Fruit fly (Drosophila melanogaster): ENCODE measurements around the gene hzg.

Gene hzg

dm6 chr3L:16021064-16021683 lies 16.6 kb upstream of the hzg start (continued):
- TF ChIP-seq grau (tag; optimal IDR thresholded peaks at IDR 0.05), result peak; percentile 51
- no peak for TF ChIP-seq ftz-f1 (GFP tag; optimal IDR thresholded peaks at IDR 0.05)
- TF ChIP-seq CG7928 (GFP tag; optimal IDR thresholded peaks at IDR 0.05), result no peak
- peak; percentile 41 for TF ChIP-seq CG16863 (GFP tag; optimal IDR thresholded peaks at IDR 0.05)
- no peak for TF ChIP-seq CG11398 (GFP tag; optimal IDR thresholded peaks at IDR 0.05)
- TF ChIP-seq CG11696 (GFP tag; IDR thresholded peaks at IDR 0.05), result no peak
- peak; percentile 23 for TF ChIP-seq bcd (GFP tag; optimal IDR thresholded peaks at IDR 0.05)
- TF ChIP-seq Lhr (GFP tag; optimal IDR thresholded peaks at IDR 0.05), result no peak
- TF ChIP-seq crol (GFP tag; IDR thresholded peaks at IDR 0.05), result no peak
- TF ChIP-seq CG2712 (tag; optimal IDR thresholded peaks at IDR 0.05), result peak; percentile 86
- TF ChIP-seq CG1024 (GFP tag; IDR thresholded peaks at IDR 0.05), result peak; percentile 58
- no peak for TF ChIP-seq zfh2 (GFP tag; optimal IDR thresholded peaks at IDR 0.05)
- no peak for TF ChIP-seq tna (GFP tag; IDR thresholded peaks at IDR 0.05; ENCODE audit: partially characterized antibody)
- TF ChIP-seq CG34422 (GFP tag; IDR thresholded peaks at IDR 0.05), result no peak
- TF ChIP-seq bbx (GFP tag; IDR thresholded peaks at IDR 0.05; ENCODE audit: partially characterized antibody), result no peak
- no peak for TF ChIP-seq D19B (GFP tag; optimal IDR thresholded peaks at IDR 0.05)
- TF ChIP-seq pb (GFP tag; optimal IDR thresholded peaks at IDR 0.05), result peak; percentile 21
- TF ChIP-seq mld (GFP tag; IDR thresholded peaks at IDR 0.05; ENCODE audit: partially characterized antibody), result no peak
- no peak for TF ChIP-seq CG31365 (tag; optimal IDR thresholded peaks at IDR 0.05)
- TF ChIP-seq YL-1 (GFP tag; optimal IDR thresholded peaks at IDR 0.05), result no peak
- no peak for TF ChIP-seq Aef1 (GFP tag; IDR thresholded peaks at IDR 0.05)
- TF ChIP-seq CTCF (GFP tag; optimal IDR thresholded peaks at IDR 0.05), result no peak
- no peak for TF ChIP-seq mirr (GFP tag; optimal IDR thresholded peaks at IDR 0.05)
- TF ChIP-seq jing (GFP tag; optimal IDR thresholded peaks at IDR 0.05), result peak; percentile 34
- no peak for TF ChIP-seq CG10565 (GFP tag; optimal IDR thresholded peaks at IDR 0.05)
- no peak for TF ChIP-seq pzg (GFP tag; optimal IDR thresholded peaks at IDR 0.05)
- peak; percentile 10 for TF ChIP-seq CG18764 (GFP tag; optimal IDR thresholded peaks at IDR 0.05)
- peak; percentile 4 for TF ChIP-seq da (GFP tag; optimal IDR thresholded peaks at IDR 0.05)
- TF ChIP-seq CG15696 (tag; optimal IDR thresholded peaks at IDR 0.05), result peak; percentile 90
- TF ChIP-seq Optix (GFP tag; IDR thresholded peaks at IDR 0.05), result no peak
- TF ChIP-seq CG16813 (GFP tag; IDR thresholded peaks at IDR 0.05; ENCODE audit: partially characterized antibody), result no peak
- TF ChIP-seq unc-4 (GFP tag; IDR thresholded peaks at IDR 0.05; ENCODE audit: partially characterized antibody), result no peak
- TF ChIP-seq CG30403 (GFP tag; optimal IDR thresholded peaks at IDR 0.05), result peak; percentile 52
- peak; percentile 28 for TF ChIP-seq CG5245 (GFP tag; optimal IDR thresholded peaks at IDR 0.05)
- no peak for TF ChIP-seq CG14965 (GFP tag; optimal IDR thresholded peaks at IDR 0.05; ENCODE audit: borderline replicate concordance)
- no peak for TF ChIP-seq Hmr (GFP tag; optimal IDR thresholded peaks at IDR 0.05)
- TF ChIP-seq run (tag; optimal IDR thresholded peaks at IDR 0.05), result no peak
- no peak for TF ChIP-seq CG2889 (GFP tag; IDR thresholded peaks at IDR 0.05)
- TF ChIP-seq cwo (GFP tag; optimal IDR thresholded peaks at IDR 0.05), result no peak
- TF ChIP-seq gcm2 (GFP tag; optimal IDR thresholded peaks at IDR 0.05), result no peak
- TF ChIP-seq CG4820 (GFP tag; optimal IDR thresholded peaks at IDR 0.05), result peak; percentile 70
- peak; percentile 55; the same call in 1 of the 2 replicates for TF ChIP-seq dan (GFP tag; IDR thresholded peaks at IDR 0.05)
- peak; percentile 9 for TF ChIP-seq CG17802 (tag; optimal IDR thresholded peaks at IDR 0.05)
- TF ChIP-seq Hr51 (GFP tag; optimal IDR thresholded peaks at IDR 0.05), result peak in 1 of 2 experiments; percentile 13
- TF ChIP-seq CG9437 (GFP tag; optimal IDR thresholded peaks at IDR 0.05), result no peak
- no peak for TF ChIP-seq CG7372 (GFP tag; IDR thresholded peaks at IDR 0.05)
- TF ChIP-seq fd3F (GFP tag; optimal IDR thresholded peaks at IDR 0.05), result no peak
- TF ChIP-seq CG3407 (GFP tag; optimal IDR thresholded peaks at IDR 0.05), result peak; percentile 14
- no peak for TF ChIP-seq emc (GFP tag; optimal IDR thresholded peaks at IDR 0.05)
- peak; percentile 44 for TF ChIP-seq Atf3 (GFP tag; optimal IDR thresholded peaks at IDR 0.05)
- peak; percentile 48 for TF ChIP-seq CG1602 (GFP tag; optimal IDR thresholded peaks at IDR 0.05)
